Fruit fly (Drosophila melanogaster): Measurements from ENCODE around the gene nis.

Gene nis

dm6 chr2L:1634099-1634856 is 47.3 kb upstream of the nis start (continued):
- TF ChIP-seq dan (GFP tag; IDR thresholded peaks at IDR 0.05) (no peak), Spps (tag; optimal IDR thresholded peaks at IDR 0.05) (no peak), CG9817 (tag; optimal IDR thresholded peaks at IDR 0.05) (peak; percentile 77), CG16813 (GFP tag; IDR thresholded peaks at IDR 0.05; ENCODE audit: partially characterized antibody) (no peak), Optix (GFP tag; IDR thresholded peaks at IDR 0.05) (no peak), H2.0 (GFP tag; IDR thresholded peaks at IDR 0.05) (peak; percentile 46; the same call in 1 of the 2 replicates), CG7786 (GFP tag; optimal IDR thresholded peaks at IDR 0.05) (peak; percentile 88), CG13287 (GFP tag; IDR thresholded peaks at IDR 0.05; ENCODE audit: partially characterized antibody) (no peak), CG4424 (GFP tag; optimal IDR thresholded peaks at IDR 0.05) (peak; percentile 45), CG11723 (GFP tag; optimal IDR thresholded peaks at IDR 0.05) (peak; percentile 29), HmgD (GFP tag; optimal IDR thresholded peaks at IDR 0.05) (peak; percentile 64), Side (GFP tag; optimal IDR thresholded peaks at IDR 0.05) (peak; percentile 73), so (GFP tag; IDR thresholded peaks at IDR 0.05) (peak; percentile 59; the same call in 2 of the 3 replicates), CG13296 (GFP tag; optimal IDR thresholded peaks at IDR 0.05) (peak; percentile 65), nerfin-2 (GFP tag; IDR thresholded peaks at IDR 0.05; ENCODE audit: partially characterized antibody) (no peak), CG8388 (GFP tag; optimal IDR thresholded peaks at IDR 0.05) (no peak), Dfd (GFP tag; optimal IDR thresholded peaks at IDR 0.05) (no peak), Hand (GFP tag; optimal IDR thresholded peaks at IDR 0.05) (peak; percentile 72), CG1603 (tag; optimal IDR thresholded peaks at IDR 0.05) (peak; percentile 48), ase (GFP tag; IDR thresholded peaks at IDR 0.05) (peak; percentile 49; the same call in 1 of the 3 replicates), fd102C (GFP tag; optimal IDR thresholded peaks at IDR 0.05) (no peak), CG17361 (GFP tag; IDR thresholded peaks at IDR 0.05) (peak; percentile 45; the same call in 1 of the 3 replicates), HmgZ (tag; optimal IDR thresholded peaks at IDR 0.05) (peak; percentile 80), CG7372 (GFP tag; IDR thresholded peaks at IDR 0.05) (peak; percentile 76), CG31441 (GFP tag; IDR thresholded peaks at IDR 0.05) (no peak), her (GFP tag; optimal IDR thresholded peaks at IDR 0.05) (peak; percentile 79), CG10431 (GFP tag; optimal IDR thresholded peaks at IDR 0.05) (no peak), CG3995 (GFP tag; optimal IDR thresholded peaks at IDR 0.05) (peak; percentile 67), dmrt99B (tag; optimal IDR thresholded peaks at IDR 0.05) (peak; percentile 65), C15 (GFP tag; IDR thresholded peaks at IDR 0.05) (peak; percentile 86), ham (GFP tag; IDR thresholded peaks at IDR 0.05) (peak; percentile 71; the same call in 1 of the 2 replicates), vvl (GFP tag; IDR thresholded peaks at IDR 0.05) (peak; percentile 56; the same call in 1 of the 2 replicates), Hr78 (GFP tag; optimal IDR thresholded peaks at IDR 0.05) (no peak), CG32532 (GFP tag; IDR thresholded peaks at IDR 0.05) (peak; percentile 93), Drgx (GFP tag; IDR thresholded peaks at IDR 0.05) (no peak), gce (GFP tag; IDR thresholded peaks at IDR 0.05) (no peak), fd96Cb (tag; optimal IDR thresholded peaks at IDR 0.05) (no peak), fd64A (GFP tag; optimal IDR thresholded peaks at IDR 0.05) (no peak), Hmx (GFP tag; optimal IDR thresholded peaks at IDR 0.05) (peak; percentile 71), CG4820 (GFP tag; optimal IDR thresholded peaks at IDR 0.05) (peak; percentile 36), B-H1 (GFP tag; IDR thresholded peaks at IDR 0.05) (peak; percentile 41), NK7.1 (GFP tag; optimal IDR thresholded peaks at IDR 0.05) (peak; percentile 46), CTCF (GFP tag; optimal IDR thresholded peaks at IDR 0.05) (no peak), emc (GFP tag; optimal IDR thresholded peaks at IDR 0.05) (peak; percentile 59), CG10147 (GFP tag; optimal IDR thresholded peaks at IDR 0.05) (peak; percentile 71), Lpt (GFP tag; optimal IDR thresholded peaks at IDR 0.05) (no peak), CG34224 (GFP tag; IDR thresholded peaks at IDR 0.05; ENCODE audit: partially characterized antibody) (no peak), Lim3 (GFP tag; IDR thresholded peaks at IDR 0.05) (no peak), CG11093 (GFP tag; IDR thresholded peaks at IDR 0.05) (peak; percentile 42; the same call in 1 of the 3 replicates), CG15073 (GFP tag; optimal IDR thresholded peaks at IDR 0.05) (no peak)
